Worm (Caenorhabditis elegans): ENCODE data around the gene srh-119.

The srh-119 gene

DNA sequence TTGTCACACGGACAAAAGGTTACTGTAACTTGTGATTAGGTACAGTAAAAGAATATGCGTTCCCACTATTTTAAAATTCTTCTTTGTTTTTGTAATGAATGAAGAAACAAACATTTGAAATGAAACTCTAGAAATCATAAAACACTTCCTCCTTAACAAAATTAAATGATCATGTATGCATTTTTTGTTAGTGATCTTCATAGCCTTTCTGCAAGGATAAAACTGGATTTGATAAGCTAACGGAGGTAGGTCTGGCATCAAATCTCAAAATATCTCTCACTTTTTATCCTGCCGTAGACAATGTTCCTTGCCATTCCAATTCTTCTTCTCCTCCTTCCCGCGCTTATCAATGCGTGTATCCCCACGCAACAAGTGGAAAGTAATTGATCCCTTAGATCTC, 20.7 kb upstream of the srh-119 start, which contains the start of gene clec-238:
Gene clec-238, plus strand, starts transcription at position 301 of the 400 bp plus-strand sequence.
- no peak for TF ChIP-seq Y56A3A.18 (GFP tag; IDR thresholded peaks at IDR 0.05)
- TF ChIP-seq C17E4.6 (GFP tag; IDR thresholded peaks at IDR 0.05) = no peak
- no peak for TF ChIP-seq tbp1 (GFP tag; optimal IDR thresholded peaks at IDR 0.05)
- TF ChIP-seq madf-6 (GFP tag; IDR thresholded peaks at IDR 0.05) = no peak
- no peak for TF ChIP-seq ceh-79 (tag; optimal IDR thresholded peaks at IDR 0.05)
- TF ChIP-seq hmg-20 (GFP tag; IDR thresholded peaks at IDR 0.05) = no peak
- no peak for TF ChIP-seq F37B4.10 (GFP tag; IDR thresholded peaks at IDR 0.05)
- TF ChIP-seq unc-130 (GFP tag; optimal IDR thresholded peaks at IDR 0.05) = no peak
- no peak for TF ChIP-seq attf-5 (GFP tag; optimal IDR thresholded peaks at IDR 0.05)
- TF ChIP-seq efl-1 (GFP tag; optimal IDR thresholded peaks at IDR 0.05) = no peak
- TF ChIP-seq Y53F4B.3 (GFP tag; IDR thresholded peaks at IDR 0.05) = no peak
- TF ChIP-seq F52B5.7 (tag; optimal IDR thresholded peaks at IDR 0.05) = no peak
- TF ChIP-seq sptf-2 (GFP tag; optimal IDR thresholded peaks at IDR 0.05) = no peak
- TF ChIP-seq nfyb-1 (GFP tag; IDR thresholded peaks at IDR 0.05) = no peak

DNA sequence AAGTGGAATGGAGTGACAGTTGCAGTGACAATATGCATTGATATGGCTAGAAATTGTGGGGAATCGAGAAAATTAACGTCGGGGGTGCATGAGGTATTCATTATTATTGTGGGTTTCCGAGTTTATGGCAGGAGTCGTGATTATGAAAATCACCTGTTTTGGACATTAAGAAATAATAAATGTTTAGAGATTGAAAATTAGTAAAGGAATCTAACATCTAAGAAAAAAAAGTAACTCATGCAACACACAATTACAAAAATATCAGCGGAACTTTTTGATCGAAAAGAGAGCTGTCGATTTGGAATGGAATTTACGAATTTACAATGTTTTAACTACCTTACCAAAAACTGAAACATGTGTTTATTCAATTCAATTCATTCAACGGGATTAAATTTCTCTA, 17.5 kb upstream of the srh-119 start, which contains the start of gene srh-206:
Gene srh-206, minus strand, starts transcription at position 101 of the 400 bp plus-strand sequence.
- TF ChIP-seq lsy-27 (tag; optimal IDR thresholded peaks at IDR 0.05; ENCODE audit: borderline replicate concordance, insufficient read depth) = no peak
- TF ChIP-seq Y95B8A.8 (GFP tag; IDR thresholded peaks at IDR 0.05) = no peak
- no peak for TF ChIP-seq snpc-3.4 (tag; optimal IDR thresholded peaks at IDR 0.05)
- TF ChIP-seq bed-2 (GFP tag; IDR thresholded peaks at IDR 0.05) = no peak

- TF ChIP-seq ccch-3 (GFP tag; optimal IDR thresholded peaks at IDR 0.05) = no peak
- TF ChIP-seq nfya-2 (GFP tag; IDR thresholded peaks at IDR 0.05) = no peak
- no peak for TF ChIP-seq K12H6.12 (tag; optimal IDR thresholded peaks at IDR 0.05)
- no peak for TF ChIP-seq B0019.2 (GFP tag; conservative IDR thresholded peaks at IDR 0.05)
- no peak for TF ChIP-seq Y67H2A.10 (GFP tag; conservative IDR thresholded peaks at IDR 0.05)
- no peak for TF ChIP-seq ztf-26 (tag; optimal IDR thresholded peaks at IDR 0.05)
- no peak for TF ChIP-seq F22D6.2 (tag; optimal IDR thresholded peaks at IDR 0.05)
Observed at ce11 chrV:16956229-16956628, 16.0 kb upstream of the srh-119 start, which contains the start of gene clec-239. Gene clec-239 (plus strand): TSS chrV:16956529.

- TF ChIP-seq F57C9.4 (tag; optimal IDR thresholded peaks at IDR 0.05) = no peak
- peak; percentile 15; the same call in 1 of the 2 replicates for TF ChIP-seq nfyb-1 (GFP tag; IDR thresholded peaks at IDR 0.05)
- no peak for TF ChIP-seq pha-4 (tag; optimal IDR thresholded peaks at IDR 0.05)
- TF ChIP-seq ekl-4 (GFP tag; IDR thresholded peaks at IDR 0.05) = no peak
Observed at ce11 chrV:16958975-16959374, 13.3 kb upstream of the srh-119 start.

DNA sequence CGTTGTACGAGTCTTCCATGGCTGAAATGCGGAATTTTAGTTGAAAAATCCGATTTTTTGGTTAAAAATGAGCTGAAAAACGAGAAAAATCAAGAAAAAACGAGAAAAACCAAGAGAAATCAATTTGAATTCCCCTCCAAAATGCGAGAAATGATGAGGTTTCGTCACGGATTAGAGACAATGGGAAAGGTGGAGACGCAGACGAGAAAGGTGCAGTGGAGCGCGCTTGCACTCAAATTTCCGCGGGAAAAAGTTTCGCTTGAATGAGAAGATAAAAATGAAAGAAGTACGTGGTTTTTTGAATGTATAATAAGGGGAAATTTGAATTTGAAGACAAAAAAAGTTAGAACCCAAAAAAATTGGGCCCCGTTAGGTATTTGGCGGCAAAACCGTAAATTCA, 6.6 kb upstream of the srh-119 start, which contains the start of gene efl-1:
Gene efl-1, minus strand, starts transcription at position 21 of the 400 bp plus-strand sequence.
- TF ChIP-seq ztf-3 (GFP tag; optimal IDR thresholded peaks at IDR 0.05) = peak; percentile 25
- TF ChIP-seq ztf-22 (GFP tag; optimal IDR thresholded peaks at IDR 0.05) = no peak
- peak; percentile 49 for TF ChIP-seq snpc-1.3 (tag; optimal IDR thresholded peaks at IDR 0.05; ENCODE audit: insufficient read depth)
- TF ChIP-seq madf-6 (GFP tag; IDR thresholded peaks at IDR 0.05) = peak; percentile 81
- TF ChIP-seq ceh-91 (GFP tag; IDR thresholded peaks at IDR 0.05) = no peak
- TF ChIP-seq somi-1 (GFP tag; optimal IDR thresholded peaks at IDR 0.05) = peak; percentile 22
- TF ChIP-seq sdz-38 (tag; optimal IDR thresholded peaks at IDR 0.05) = no peak
- TF ChIP-seq snpc-4 (GFP tag; optimal IDR thresholded peaks at IDR 0.05) = peak; percentile 70
- peak; percentile 61 to 94 (median 89) for TF ChIP-seq snpc-4 (tag; optimal IDR thresholded peaks at IDR 0.05)
- TF ChIP-seq nfyb-1 (GFP tag; IDR thresholded peaks at IDR 0.05) = peak; percentile 84
- TF ChIP-seq ceh-27 (GFP tag; optimal IDR thresholded peaks at IDR 0.05) = peak; percentile 81
- TF ChIP-seq B0336.3 (GFP tag; IDR thresholded peaks at IDR 0.05) = peak; percentile 67; the same call in 1 of the 2 replicates
- 0 out of 2 replicates have a peak, but pooled peaks have one; percentile 51 for TF ChIP-seq hsf-1 (GFP tag; IDR thresholded peaks at IDR 0.05)
- peak; percentile 87 for TF ChIP-seq lin-40 (tag; optimal IDR thresholded peaks at IDR 0.05)
- TF ChIP-seq nhr-27 (tag; optimal IDR thresholded peaks at IDR 0.05) = no peak
- peak; percentile 52 for TF ChIP-seq ztf-26 (tag; optimal IDR thresholded peaks at IDR 0.05)
- 0 out of 2 replicates have a peak, but pooled peaks have one; percentile 71 for TF ChIP-seq Y95B8A.8 (GFP tag; IDR thresholded peaks at IDR 0.05)
- no peak for TF ChIP-seq ZK185.1 (tag; optimal IDR thresholded peaks at IDR 0.05; ENCODE audit: poor library complexity, severe bottlenecking)
